Worm (Caenorhabditis elegans) whole organism, mixed stage, embryonic: Measurements from ENCODE around the gene C18D11.3.

ENCODE experiments used
- blmp-1 ChIP-seq: fragments of 150-350 bp; optimal IDR thresholded peaks from 2 replicates; lab custom pipeline; 2014; ENCODE audit warnings: missing biosample characterization, missing genetic modification characterization
- elt-1 ChIP-seq: sonication (generic microtip); optimal IDR thresholded peaks from 2 replicates; lab custom pipeline; 2017; ENCODE audit warnings: missing genetic modification characterization, mild to moderate bottlenecking, missing compliant biosample characterization, antibody characterized with exemption, moderate library complexity, borderline replicate concordance; ENCODE audit not compliant: insufficient read depth
- lsy-2 ChIP-seq: fragments of 150-350 bp; optimal IDR thresholded peaks from 2 replicates; lab custom pipeline; 2014; ENCODE audit warnings: missing biosample characterization, missing genetic modification characterization
- nhr-76 ChIP-seq: sonication (generic microtip); optimal IDR thresholded peaks from 2 replicates; lab custom pipeline; 2017; ENCODE audit warnings: missing biosample characterization, missing genetic modification characterization
- snpc-4 ChIP-seq: fragments of 150-350 bp; optimal IDR thresholded peaks from 2 replicates; lab custom pipeline; 2014; ENCODE audit warnings: missing biosample characterization, missing genetic modification characterization
- unc-62 ChIP-seq: fragments of 150-350 bp; optimal IDR thresholded peaks from 2 replicates; lab custom pipeline; 2014; ENCODE audit warnings: missing biosample characterization, missing genetic modification reagents, missing genetic modification characterization

- TF ChIP-seq unc-62 (GFP tag; lab: Kevin White, UChicago): no peak
- no peak for TF ChIP-seq blmp-1 (tag; lab: Kevin White, UChicago)
- TF ChIP-seq lsy-2: no peak
- no peak for TF ChIP-seq nhr-76 (tag; lab: Kevin White, UChicago)
- no peak for TF ChIP-seq elt-1 (tag; lab: Kevin White, UChicago)
- no peak for TF ChIP-seq snpc-4
These were observed 27.8 kb upstream of the C18D11.3 start, which contains the start of gene twk-39 for ce11 chrIII:11795448-11795847.
